Fruit fly (Drosophila melanogaster) S2 (cell line): ENCODE measurements around the gene CG13065.

Source experiments
- CG8478 ChIP-seq: fragments of >200 bp; optimal IDR thresholded peaks from 2 replicates; lab custom pipeline; 2018
- CTCF ChIP-seq, 2 experiments: fragments of >200 bp; optimal IDR thresholded peaks; 2 replicates each; lab custom pipeline; 2018

DNA sequence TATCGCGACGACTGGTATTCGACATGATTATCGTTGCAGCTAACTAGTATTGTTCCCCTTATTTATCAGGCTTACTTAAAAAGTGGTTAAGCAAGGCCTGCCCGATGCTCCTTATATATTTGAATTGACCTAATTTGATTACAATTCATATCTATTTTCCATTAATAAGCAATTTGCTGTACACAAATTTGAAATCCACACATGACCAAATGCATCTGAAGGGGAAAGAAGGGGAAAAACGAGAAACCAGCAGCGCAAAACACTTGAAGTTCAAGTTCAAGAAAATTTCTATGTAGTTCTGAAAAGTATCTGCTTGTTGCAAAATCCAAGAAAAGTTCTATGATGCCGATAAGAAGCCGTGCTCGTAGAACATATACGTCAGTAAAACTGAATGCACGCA lies 49.4 kb downstream of the CG13065 start, which contains the start of the genes CG13040 and CG13039:
- TF ChIP-seq CTCF (optimal IDR thresholded peaks at IDR 0.05; lab: Kevin White, UChicago): no peak
- no peak for TF ChIP-seq CG8478 (lab: Kevin White, UChicago)
